Worm (Caenorhabditis elegans) whole organism, young adult: Measurements from ENCODE around the gene ZK742.4.

Experiments used
- D2030.7 ChIP-seq: fragments of 200-800 bp; sonication (Bioruptor generic); IDR thresholded peaks from 2 replicates; pipeline ENCODE4 v1.3.6; 2022; ENCODE audit warnings: missing genetic modification reagents, missing genetic modification characterization, missing compliant biosample characterization
- F52B5.7 ChIP-seq: sonication (generic microtip); optimal IDR thresholded peaks from 2 replicates; lab custom pipeline; 2016; ENCODE audit warnings: mild to moderate bottlenecking, missing genetic modification characterization, missing compliant biosample characterization
- ama-1 ChIP-seq, 3 experiments: fragments of 150-350 bp in 1 of 3; sonication (generic microtip) in 2 of 3; optimal IDR thresholded peaks; 2 replicates each; lab custom pipeline; 2014 to 2018; ENCODE audit warnings: missing biosample characterization in 2 of 3, missing genetic modification characterization in 2 of 3, missing genetic modification reagents in 2 of 3
- atf-7 ChIP-seq: sonication (generic microtip); optimal IDR thresholded peaks from 2 replicates; lab custom pipeline; 2017; ENCODE audit warnings: mild to moderate bottlenecking, missing genetic modification characterization, missing compliant biosample characterization
- nhr-120 ChIP-seq: fragments of 200-800 bp; sonication (Bioruptor generic); IDR thresholded peaks from 2 replicates; pipeline ENCODE4 v1.3.6; 2022; ENCODE audit warnings: missing genetic modification characterization, missing compliant biosample characterization
- nhr-80 ChIP-seq: sonication (generic microtip); optimal IDR thresholded peaks from 2 replicates; lab custom pipeline; 2016; ENCODE audit warnings: missing genetic modification characterization, missing compliant biosample characterization

ce11 chrV:7847170-7847569 lies 35.6 kb upstream of the ZK742.4 start, which contains the start of gene memo-1:
- TF ChIP-seq ama-1 (optimal IDR thresholded peaks at IDR 0.05; lab: Kevin White, UChicago) = peak; percentile 84
- no peak for TF ChIP-seq ama-1 (GFP tag; optimal IDR thresholded peaks at IDR 0.05; lab: Kevin White, UChicago)
- TF ChIP-seq D2030.7 (GFP tag; lab: Robert Waterston, UW) = no peak
- no peak for TF ChIP-seq nhr-120 (GFP tag; lab: Robert Waterston, UW)
- no peak for TF ChIP-seq F52B5.7 (tag; lab: Kevin White, UChicago)
- no peak for TF ChIP-seq nhr-80
- TF ChIP-seq atf-7 (tag; lab: Kevin White, UChicago) = no peak
